Worm (Caenorhabditis elegans) whole organism, L2 larva: Measurements from ENCODE around the gene rgs-4.
A peak's percentile ranks its signal among the peaks of the same experiment; 100 is the strongest.

ENCODE experiments used
- C34F6.9 ChIP-seq: fragments of 150-350 bp; optimal IDR thresholded peaks from 2 replicates; lab custom pipeline; 2014; ENCODE audit warnings: missing biosample characterization, missing genetic modification characterization
- F13H6.1 ChIP-seq: sonication (generic microtip); optimal IDR thresholded peaks from 2 replicates; lab custom pipeline; 2016; ENCODE audit warnings: missing genetic modification characterization, missing compliant biosample characterization
- R02D3.7 ChIP-seq: fragments of 150-350 bp; optimal IDR thresholded peaks from 2 replicates; lab custom pipeline; 2014; ENCODE audit warnings: missing biosample characterization, missing genetic modification characterization
- Y55F3AM.14 ChIP-seq: fragments of 200-800 bp; sonication (Bioruptor generic); optimal IDR thresholded peaks from 2 replicates; lab custom pipeline; 2018; ENCODE audit warnings: mild to moderate bottlenecking, missing genetic modification characterization, missing compliant biosample characterization
- aly-2 ChIP-seq: fragments of 150-350 bp; optimal IDR thresholded peaks from 2 replicates; lab custom pipeline; 2014; ENCODE audit warnings: missing biosample characterization, missing genetic modification characterization
- ceh-16 ChIP-seq: fragments of 150-350 bp; optimal IDR thresholded peaks from 2 replicates; lab custom pipeline; 2014; ENCODE audit warnings: missing biosample characterization, missing genetic modification characterization
- elt-1 ChIP-seq: fragments of 150-350 bp; optimal IDR thresholded peaks from 2 replicates; lab custom pipeline; 2014; ENCODE audit warnings: missing biosample characterization, missing genetic modification characterization
- elt-3 ChIP-seq: sonication (generic microtip); optimal IDR thresholded peaks from 2 replicates; lab custom pipeline; 2017; ENCODE audit warnings: missing biosample characterization, missing genetic modification characterization
- fos-1 ChIP-seq: fragments of 150-350 bp; optimal IDR thresholded peaks from 2 replicates; lab custom pipeline; 2014; ENCODE audit warnings: missing biosample characterization, missing genetic modification characterization
- gmeb-1 ChIP-seq: fragments of 150-350 bp; optimal IDR thresholded peaks from 2 replicates; lab custom pipeline; 2014; ENCODE audit warnings: missing biosample characterization, missing genetic modification characterization
- lin-11 ChIP-seq: fragments of 150-350 bp; sonication (generic microtip); optimal IDR thresholded peaks from 2 replicates; lab custom pipeline; 2014; ENCODE audit warnings: missing biosample characterization, missing genetic modification characterization, inconsistent platforms, mixed read lengths
- lin-13 ChIP-seq: fragments of 150-350 bp; optimal IDR thresholded peaks from 2 replicates; lab custom pipeline; 2014; ENCODE audit warnings: missing biosample characterization, missing genetic modification reagents, missing genetic modification characterization
- mdl-1 ChIP-seq, 2 experiments: fragments of 150-350 bp in 1 of 2; sonication (generic microtip) in 1 of 2; optimal IDR thresholded peaks; 2 replicates each; lab custom pipeline; 2017; ENCODE audit warnings: missing biosample characterization in 2 of 2, missing genetic modification characterization in 2 of 2
- nhr-10 ChIP-seq: sonication (generic microtip); optimal IDR thresholded peaks from 2 replicates; lab custom pipeline; 2017; ENCODE audit warnings: missing biosample characterization, missing genetic modification characterization
- nhr-12 ChIP-seq: fragments of 150-350 bp; optimal IDR thresholded peaks from 2 replicates; lab custom pipeline; 2014; ENCODE audit warnings: missing biosample characterization, missing genetic modification characterization
- nhr-129 ChIP-seq: fragments of 150-350 bp; optimal IDR thresholded peaks from 2 replicates; lab custom pipeline; 2014; ENCODE audit warnings: missing biosample characterization, missing genetic modification characterization
- nhr-25 ChIP-seq: fragments of 150-350 bp; sonication (generic microtip); optimal IDR thresholded peaks from 3 replicates; lab custom pipeline; 2014; ENCODE audit warnings: missing biosample characterization, missing genetic modification characterization
- nhr-77 ChIP-seq: fragments of 150-350 bp; optimal IDR thresholded peaks from 2 replicates; lab custom pipeline; 2014; ENCODE audit warnings: missing biosample characterization, missing genetic modification characterization
- sem-4 ChIP-seq: fragments of 150-350 bp; optimal IDR thresholded peaks from 2 replicates; lab custom pipeline; 2014; ENCODE audit warnings: missing biosample characterization, missing genetic modification reagents, missing genetic modification characterization
- unc-55 ChIP-seq: fragments of 150-350 bp; sonication (generic microtip); optimal IDR thresholded peaks from 3 replicates; lab custom pipeline; 2014; ENCODE audit warnings: missing biosample characterization, missing genetic modification reagents, missing genetic modification characterization
- zag-1 ChIP-seq: fragments of 150-350 bp; optimal IDR thresholded peaks from 2 replicates; lab custom pipeline; 2014; ENCODE audit warnings: missing biosample characterization, missing genetic modification characterization
- ztf-1 ChIP-seq: fragments of 200-800 bp; sonication (Bioruptor generic); conservative IDR thresholded peaks from 2 replicates; pipeline ENCODE4 v1.3.6; 2022; ENCODE audit warnings: missing genetic modification characterization, missing compliant biosample characterization
- ztf-11 ChIP-seq: sonication (generic microtip); optimal IDR thresholded peaks from 2 replicates; lab custom pipeline; 2017; ENCODE audit warnings: missing biosample characterization, missing genetic modification characterization

Gene rgs-4

DNA sequence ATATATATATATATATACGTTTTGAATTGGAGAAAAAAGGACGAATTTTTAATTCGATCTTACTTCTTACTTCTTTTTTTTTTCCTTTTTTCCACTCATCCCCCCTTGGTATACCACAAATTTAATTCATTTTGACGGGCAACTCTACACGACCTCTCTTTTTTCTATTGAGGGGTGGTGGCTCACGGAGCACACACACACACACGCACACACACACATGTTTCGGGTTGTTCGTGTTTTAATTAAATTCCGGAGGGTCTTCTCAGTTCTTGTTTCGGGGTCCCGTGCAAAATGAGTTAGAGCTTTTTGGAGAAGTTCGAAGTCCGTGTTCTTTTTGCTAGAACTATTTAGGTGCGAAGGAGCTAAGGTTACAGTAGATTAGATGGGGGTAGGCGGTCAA, 56.9 kb downstream of the rgs-4 start:
- TF ChIP-seq R02D3.7 (tag; lab: Kevin White, UChicago) (no peak), nhr-10 (tag; lab: Kevin White, UChicago) (no peak), lin-11 (tag; lab: Kevin White, UChicago) (no peak), ztf-1 (GFP tag; lab: Robert Waterston, UW) (no peak), elt-3 (tag; lab: Kevin White, UChicago) (no peak), nhr-129 (tag; lab: Kevin White, UChicago) (no peak), zag-1 (tag; lab: Kevin White, UChicago) (peak; percentile 5)

DNA sequence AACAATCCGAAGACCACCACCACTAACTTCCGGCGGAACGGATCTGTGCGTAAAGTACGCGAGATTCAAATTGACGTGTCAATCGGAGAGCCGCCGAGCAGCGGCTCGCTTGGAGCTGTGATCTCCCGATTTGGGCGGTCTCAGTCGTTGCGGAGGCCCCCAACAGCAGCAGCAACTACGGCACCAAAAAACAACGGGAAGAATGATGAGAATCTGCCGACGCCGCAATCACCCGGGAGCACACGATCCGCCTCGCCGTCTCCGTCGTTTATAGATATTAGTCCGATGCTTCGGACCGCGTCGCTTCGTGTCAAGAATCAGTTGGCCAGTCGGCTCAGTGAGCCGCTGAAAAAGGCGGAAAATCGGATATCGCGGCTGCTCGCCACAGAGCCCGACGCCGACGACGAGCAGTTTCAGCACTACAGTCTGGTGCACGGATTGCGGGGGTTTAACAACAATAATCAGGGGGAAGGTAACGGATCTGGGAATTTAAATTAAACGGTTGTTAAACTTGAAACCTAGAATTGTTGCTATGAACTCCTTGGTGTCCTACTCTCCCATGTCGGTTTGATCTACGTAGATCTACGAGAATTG, 61.3 kb downstream of the rgs-4 start:
- TF ChIP-seq Y55F3AM.14 (GFP tag; lab: Kevin White, UChicago) (no peak), elt-3 (tag; lab: Kevin White, UChicago) (no peak), nhr-25 (tag; lab: Kevin White, UChicago) (no peak), elt-1 (no peak), ztf-1 (GFP tag; lab: Robert Waterston, UW) (no peak), ztf-11 (no peak), F13H6.1 (tag; lab: Kevin White, UChicago) (no peak), aly-2 (no peak), mdl-1 (tag; optimal IDR thresholded peaks at IDR 0.05; lab: Kevin White, UChicago) (no peak), C34F6.9 (no peak), gmeb-1 (tag; lab: Kevin White, UChicago) (no peak), sem-4 (tag; lab: Kevin White, UChicago) (no peak), nhr-77 (tag; lab: Kevin White, UChicago) (no peak), lin-13 (GFP tag; lab: Kevin White, UChicago) (no peak), fos-1 (no peak), nhr-12 (tag; lab: Kevin White, UChicago) (no peak), unc-55 (GFP tag; lab: Kevin White, UChicago) (no peak), ceh-16 (no peak)
